Worm (Caenorhabditis elegans) whole organism, L1 larva: ENCODE measurements around the gene T12G3.4.

Source experiments
- blmp-1 ChIP-seq: fragments of 150-350 bp; optimal IDR thresholded peaks from 2 replicates; lab custom pipeline; 2014; ENCODE audit warnings: missing biosample characterization, missing genetic modification characterization
- ceh-63 ChIP-seq: fragments of 200-800 bp; sonication (Bioruptor generic); optimal IDR thresholded peaks from 2 replicates; lab custom pipeline; 2018; ENCODE audit warnings: mild to moderate bottlenecking, missing genetic modification characterization, missing compliant biosample characterization
- ceh-82 ChIP-seq, 3 experiments: fragments of 150-350 bp in 1 of 3; sonication (generic microtip) in 2 of 3; optimal IDR thresholded peaks; 2 replicates each; lab custom pipeline; 2014 to 2017; ENCODE audit warnings: missing biosample characterization in 3 of 3, missing genetic modification characterization in 3 of 3
- ceh-90 ChIP-seq: sonication (generic microtip); optimal IDR thresholded peaks from 2 replicates; lab custom pipeline; 2016; ENCODE audit warnings: missing genetic modification characterization, missing compliant biosample characterization
- dsc-1 ChIP-seq: sonication (generic microtip); optimal IDR thresholded peaks from 2 replicates; lab custom pipeline; 2016; ENCODE audit warnings: mild to moderate bottlenecking, missing genetic modification characterization, missing compliant biosample characterization
- egl-13 ChIP-seq: sonication (generic microtip); optimal IDR thresholded peaks from 2 replicates; lab custom pipeline; 2016; ENCODE audit warnings: missing genotype, missing genetic modification reagents, missing genetic modification characterization, missing compliant biosample characterization
- elt-2 ChIP-seq: sonication (generic microtip); optimal IDR thresholded peaks from 2 replicates; lab custom pipeline; 2016; ENCODE audit warnings: missing genetic modification characterization, mild to moderate bottlenecking, inconsistent platforms, missing compliant biosample characterization, missing genetic modification reagents
- elt-3 ChIP-seq, 6 experiments: fragments of 150-350 bp in 1 of 6; sonication (generic microtip); optimal IDR thresholded peaks; 2 replicates each; lab custom pipeline; 2017 to 2018; ENCODE audit warnings: missing biosample characterization in 6 of 6, missing genetic modification characterization in 6 of 6, inconsistent platforms in 1 of 6
- fkh-4 ChIP-seq: sonication (generic microtip); optimal IDR thresholded peaks from 2 replicates; lab custom pipeline; 2016; ENCODE audit warnings: missing compliant biosample characterization, missing genetic modification characterization, borderline replicate concordance
- hpl-2 ChIP-seq: fragments of 150-350 bp; optimal IDR thresholded peaks from 2 replicates; lab custom pipeline; 2014; ENCODE audit warnings: missing biosample characterization, missing genetic modification reagents, missing genetic modification characterization
- irx-1 ChIP-seq: sonication (generic microtip); optimal IDR thresholded peaks from 2 replicates; lab custom pipeline; 2016; ENCODE audit warnings: missing genetic modification characterization, missing compliant biosample characterization
- lin-13 ChIP-seq: fragments of 150-350 bp; optimal IDR thresholded peaks from 2 replicates; lab custom pipeline; 2014; ENCODE audit warnings: missing biosample characterization, missing genetic modification reagents, missing genetic modification characterization
- lin-14 ChIP-seq: fragments of 200-800 bp; sonication (Bioruptor generic); optimal IDR thresholded peaks from 2 replicates; lab custom pipeline; 2018; ENCODE audit warnings: mild to moderate bottlenecking, missing genetic modification characterization, moderate library complexity, missing compliant biosample characterization
- lin-15B ChIP-seq: fragments of 150-350 bp; sonication (generic microtip); optimal IDR thresholded peaks from 3 replicates; lab custom pipeline; 2014; ENCODE audit warnings: missing biosample characterization, missing genetic modification characterization
- lin-35 ChIP-seq, 2 experiments: fragments of 150-350 bp; optimal IDR thresholded peaks; 2 replicates each; lab custom pipeline; 2014; ENCODE audit warnings: missing biosample characterization in 2 of 2, missing genetic modification characterization in 2 of 2, missing genetic modification reagents in 2 of 2
- lin-39 ChIP-seq: fragments of 150-350 bp; optimal IDR thresholded peaks from 2 replicates; lab custom pipeline; 2014; ENCODE audit warnings: missing biosample characterization, missing genetic modification reagents, missing genetic modification characterization
- lir-3 ChIP-seq: sonication (generic microtip); optimal IDR thresholded peaks from 2 replicates; lab custom pipeline; 2016; ENCODE audit warnings: mild to moderate bottlenecking, missing genetic modification characterization, moderate library complexity, missing compliant biosample characterization; ENCODE audit not compliant: poor library complexity
- mab-9 ChIP-seq: fragments of 200-800 bp; sonication (Bioruptor generic); IDR thresholded peaks from 2 replicates; pipeline ENCODE4 v1.3.6; 2022; ENCODE audit warnings: missing genetic modification reagents, missing genetic modification characterization, missing compliant biosample characterization
- mdl-1 ChIP-seq, 2 experiments: fragments of 150-350 bp; optimal IDR thresholded peaks; 2 replicates each; lab custom pipeline; 2014 to 2017; ENCODE audit warnings: missing biosample characterization in 2 of 2, missing genetic modification characterization in 2 of 2, inconsistent platforms in 1 of 2
- mep-1 ChIP-seq: fragments of 150-350 bp; optimal IDR thresholded peaks from 2 replicates; lab custom pipeline; 2014; ENCODE audit warnings: missing biosample characterization, missing genetic modification characterization
- nhr-20 ChIP-seq: sonication (generic microtip); optimal IDR thresholded peaks from 2 replicates; lab custom pipeline; 2016; ENCODE audit warnings: mild to moderate bottlenecking, missing genetic modification characterization, missing compliant biosample characterization
- nhr-28 ChIP-seq: fragments of 150-350 bp; optimal IDR thresholded peaks from 2 replicates; lab custom pipeline; 2014; ENCODE audit warnings: missing biosample characterization, missing genetic modification characterization
- nhr-47 ChIP-seq: sonication (generic microtip); optimal IDR thresholded peaks from 2 replicates; lab custom pipeline; 2016; ENCODE audit warnings: mild to moderate bottlenecking, missing genetic modification characterization, moderate library complexity, missing compliant biosample characterization
- nhr-71 ChIP-seq: sonication (generic microtip); optimal IDR thresholded peaks from 2 replicates; lab custom pipeline; 2016; ENCODE audit warnings: mild to moderate bottlenecking, missing genetic modification characterization, moderate library complexity, missing compliant biosample characterization
- nhr-76 ChIP-seq: sonication (generic microtip); optimal IDR thresholded peaks from 2 replicates; lab custom pipeline; 2017; ENCODE audit warnings: missing biosample characterization, missing genetic modification characterization
- nhr-85 ChIP-seq: sonication (generic microtip); peaks from one replicate; lab custom pipeline; 2016; ENCODE audit warnings: missing genetic modification characterization, inconsistent platforms, missing compliant biosample characterization
- nhr-90 ChIP-seq: sonication (generic microtip); optimal IDR thresholded peaks from 2 replicates; lab custom pipeline; 2016; ENCODE audit warnings: mild to moderate bottlenecking, missing genetic modification characterization, missing compliant biosample characterization; ENCODE audit not compliant: poor library complexity
- snpc-4 ChIP-seq: fragments of 150-350 bp; optimal IDR thresholded peaks from 2 replicates; lab custom pipeline; 2014; ENCODE audit warnings: missing biosample characterization, missing genetic modification characterization
- snu-23 ChIP-seq: sonication (generic microtip); optimal IDR thresholded peaks from 2 replicates; lab custom pipeline; 2016; ENCODE audit warnings: missing genetic modification characterization, missing compliant biosample characterization
- sup-37 ChIP-seq: fragments of 200-800 bp; sonication (Bioruptor generic); optimal IDR thresholded peaks from 2 replicates; lab custom pipeline; 2018; ENCODE audit warnings: mild to moderate bottlenecking, missing genetic modification characterization, missing compliant biosample characterization
- tbx-2 ChIP-seq: sonication (generic microtip); optimal IDR thresholded peaks from 2 replicates; lab custom pipeline; 2016; ENCODE audit warnings: missing genetic modification characterization, missing compliant biosample characterization
- unc-30 ChIP-seq: sonication (generic microtip); optimal IDR thresholded peaks from 2 replicates; lab custom pipeline; 2017; ENCODE audit warnings: missing biosample characterization, missing genetic modification characterization
- unc-86 ChIP-seq: sonication (generic microtip); optimal IDR thresholded peaks from 2 replicates; lab custom pipeline; 2016; ENCODE audit warnings: missing genetic modification characterization, missing compliant biosample characterization
- unc-98 ChIP-seq: fragments of 200-800 bp; sonication (Bioruptor generic); IDR thresholded peaks from 2 replicates; pipeline ENCODE4 v1.3.6; 2022; ENCODE audit warnings: missing genetic modification characterization, missing compliant biosample characterization
- vab-15 ChIP-seq: sonication (generic microtip); optimal IDR thresholded peaks from 2 replicates; lab custom pipeline; 2017; ENCODE audit warnings: missing genotype, mild to moderate bottlenecking, missing genetic modification characterization, missing compliant biosample characterization
- zag-1 ChIP-seq: fragments of 150-350 bp; optimal IDR thresholded peaks from 2 replicates; lab custom pipeline; 2014; ENCODE audit warnings: missing biosample characterization, missing genetic modification characterization
- zip-4 ChIP-seq: fragments of 200-800 bp; sonication (Bioruptor generic); optimal IDR thresholded peaks from 2 replicates; lab custom pipeline; 2018; ENCODE audit warnings: mild to moderate bottlenecking, missing genetic modification characterization, moderate library complexity, missing compliant biosample characterization
- ztf-11 ChIP-seq, 2 experiments: sonication (generic microtip); optimal IDR thresholded peaks; 2 replicates each; lab custom pipeline; 2016 to 2017; ENCODE audit warnings: missing genetic modification characterization in 2 of 2, missing biosample characterization in 1 of 2, missing compliant biosample characterization in 1 of 2

The T12G3.4 gene

ce11 chrIV:12018920-12019319, 29.1 kb upstream of the T12G3.4 start:
- no peak for TF ChIP-seq nhr-76 (tag; lab: Kevin White, UChicago)
- no peak for TF ChIP-seq snpc-4 (tag; lab: Kevin White, UChicago)
- peak; percentile 48 for TF ChIP-seq nhr-85
- no peak for TF ChIP-seq nhr-47 (tag; lab: Kevin White, UChicago)
- TF ChIP-seq zag-1 = no peak
- no peak for TF ChIP-seq lin-39 (tag; lab: Kevin White, UChicago)
- peak; percentile 74 for TF ChIP-seq blmp-1 (tag; lab: Kevin White, UChicago)
- TF ChIP-seq nhr-28 (tag; lab: Kevin White, UChicago) = no peak

- peak; percentile 94 for TF ChIP-seq nhr-85
- peak; percentile 14 for TF ChIP-seq lin-39 (tag; lab: Kevin White, UChicago)
- TF ChIP-seq vab-15 (tag; lab: Kevin White, UChicago) = no peak
- no peak for TF ChIP-seq ztf-11 (tag; optimal IDR thresholded peaks at IDR 0.05; lab: Kevin White, UChicago)
- TF ChIP-seq lin-35 (GFP tag; optimal IDR thresholded peaks at IDR 0.05; lab: Kevin White, UChicago) = peak in 1 of 2 experiments; percentile 10
- TF ChIP-seq tbx-2 = peak; percentile 9
- peak; percentile 75 for TF ChIP-seq nhr-71
- TF ChIP-seq unc-86 (tag; lab: Kevin White, UChicago) = no peak
- TF ChIP-seq nhr-20 = peak; percentile 66
- peak; percentile 37 for TF ChIP-seq irx-1
- no peak for TF ChIP-seq fkh-4 (tag; lab: Kevin White, UChicago)
- TF ChIP-seq nhr-90 (tag; lab: Kevin White, UChicago) = peak; percentile 43
- peak in 5 of 6 experiments; percentile 6 to 64 (median 52) for TF ChIP-seq elt-3 (tag; optimal IDR thresholded peaks at IDR 0.05; lab: Kevin White, UChicago)
- peak; percentile 58 for TF ChIP-seq blmp-1 (tag; lab: Kevin White, UChicago)
- peak; percentile 37 for TF ChIP-seq snu-23 (GFP tag; lab: Kevin White, UChicago)
- TF ChIP-seq lin-13 (GFP tag; lab: Kevin White, UChicago) = no peak
- no peak for TF ChIP-seq hpl-2 (GFP tag; lab: Kevin White, UChicago)
- TF ChIP-seq unc-30 (tag; lab: Kevin White, UChicago) = no peak
- no peak for TF ChIP-seq dsc-1 (tag; lab: Kevin White, UChicago)
- peak; percentile 79 for TF ChIP-seq lin-14 (GFP tag; lab: Kevin White, UChicago)
- TF ChIP-seq, all 84 proteins: peak for 12
Measured at ce11 chrIV:12021360-12021759, 26.7 kb upstream of the T12G3.4 start.

DNA sequence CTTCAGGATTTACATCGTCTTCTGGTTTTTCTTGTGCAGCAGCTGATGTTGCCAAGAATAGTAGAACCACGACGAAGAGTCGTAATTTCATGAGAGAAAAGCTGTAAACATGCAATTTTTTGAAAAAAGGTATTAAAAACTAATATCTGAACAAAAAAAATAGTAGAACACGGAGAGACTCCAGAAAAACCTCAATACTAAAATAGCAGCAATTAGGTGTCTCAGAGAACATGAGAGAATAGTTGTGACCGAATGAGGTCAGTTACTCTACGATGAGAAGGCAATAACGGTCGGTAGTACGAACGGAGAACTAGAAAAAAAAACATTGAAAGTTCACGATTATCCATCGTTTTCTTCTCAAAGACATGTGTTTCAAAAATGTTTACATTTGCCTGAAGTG, 19.0 kb upstream of the T12G3.4 start, which contains the start of gene tgn-38:
tgn-38 (minus strand) TSS at position 101 of the 400 bp plus-strand sequence.
- TF ChIP-seq lir-3 (tag; lab: Kevin White, UChicago) (no peak), unc-98 (GFP tag; lab: Robert Waterston, UW) (no peak), fkh-4 (tag; lab: Kevin White, UChicago) (no peak), ceh-90 (tag; lab: Kevin White, UChicago) (no peak), mdl-1 (tag; optimal IDR thresholded peaks at IDR 0.05; lab: Kevin White, UChicago) (no peak), elt-2 (no peak), mep-1 (tag; lab: Kevin White, UChicago) (no peak), ceh-82 (tag; optimal IDR thresholded peaks at IDR 0.05; lab: Kevin White, UChicago) (no peak), vab-15 (tag; lab: Kevin White, UChicago) (no peak), zip-4 (GFP tag; lab: Kevin White, UChicago) (no peak), nhr-47 (tag; lab: Kevin White, UChicago) (no peak), egl-13 (no peak), nhr-76 (tag; lab: Kevin White, UChicago) (no peak), hpl-2 (GFP tag; lab: Kevin White, UChicago) (no peak), sup-37 (no peak), lin-15B (no peak), mab-9 (GFP tag; lab: Robert Waterston, UW) (no peak), nhr-71 (no peak), ceh-63 (GFP tag; lab: Kevin White, UChicago) (no peak), blmp-1 (tag; lab: Kevin White, UChicago) (no peak)
